Worm (Caenorhabditis elegans): Measurements from ENCODE around the gene ife-4.

DNA sequence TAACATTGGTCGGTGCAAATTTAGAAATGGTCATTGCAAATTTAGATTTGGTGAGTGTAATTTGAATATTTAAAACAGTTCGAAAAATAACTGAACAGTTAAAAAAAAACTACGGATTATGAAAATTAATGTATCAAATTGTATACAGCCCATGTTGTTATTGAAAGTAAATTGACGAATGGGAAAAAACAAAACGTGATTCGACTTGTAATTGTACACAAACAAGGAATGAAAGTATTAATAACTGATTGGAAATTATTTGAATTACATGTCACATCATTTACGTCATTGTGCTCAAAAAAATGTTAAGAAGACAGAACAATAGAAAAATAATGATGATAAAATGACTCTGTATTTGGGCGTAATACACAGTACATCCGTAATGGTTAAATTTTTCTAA is 9.7 kb upstream of the ife-4 start:
- TF ChIP-seq him-1 (tag; optimal IDR thresholded peaks at IDR 0.05) = no peak
- no peak for TF ChIP-seq dao-5 (tag; optimal IDR thresholded peaks at IDR 0.05)

Measured in whole organism, L4/young adult.